Worm (Caenorhabditis elegans) whole organism, L4 larva: ENCODE results near the gene emb-30.

ENCODE experiments used
- D1046.2 ChIP-seq: fragments of 200-800 bp; sonication (Bioruptor generic); IDR thresholded peaks from 2 replicates; pipeline ENCODE4 v1.3.6; 2022; ENCODE audit warnings: missing genetic modification characterization, missing compliant biosample characterization
- Y48G9A.11 ChIP-seq: fragments of 200-800 bp; sonication (Bioruptor generic); IDR thresholded peaks from 2 replicates; pipeline ENCODE4 v1.3.6; 2022; ENCODE audit warnings: missing genetic modification reagents, missing genetic modification characterization, missing compliant biosample characterization
- ZK337.2 ChIP-seq: fragments of 200-800 bp; sonication (Bioruptor generic); IDR thresholded peaks from 2 replicates; pipeline ENCODE4 v1.3.6; 2022; ENCODE audit warnings: missing genetic modification reagents, missing genetic modification characterization, missing compliant biosample characterization
- ZK546.5 ChIP-seq, 2 experiments: sonication (generic microtip); optimal IDR thresholded peaks; 2 replicates each; lab custom pipeline; 2017; ENCODE audit warnings: missing biosample characterization in 2 of 2, missing genetic modification characterization in 2 of 2
- aly-2 ChIP-seq: sonication (generic microtip); optimal IDR thresholded peaks from 2 replicates; lab custom pipeline; 2018; ENCODE audit warnings: missing biosample characterization, missing genetic modification characterization
- ceh-32 ChIP-seq: sonication (generic microtip); optimal IDR thresholded peaks from 2 replicates; lab custom pipeline; 2016; ENCODE audit warnings: mild to moderate bottlenecking, missing genetic modification characterization, missing compliant biosample characterization; ENCODE audit not compliant: poor library complexity
- ceh-82 ChIP-seq: sonication (generic microtip); optimal IDR thresholded peaks from 2 replicates; lab custom pipeline; 2017; ENCODE audit warnings: missing biosample characterization, missing genetic modification characterization
- ces-1 ChIP-seq: fragments of 150-350 bp; sonication (generic microtip); optimal IDR thresholded peaks from 4 replicates; lab custom pipeline; 2014; ENCODE audit warnings: missing biosample characterization, missing genetic modification reagents, missing genetic modification characterization
- cey-2 ChIP-seq: sonication (generic microtip); optimal IDR thresholded peaks from 3 replicates; lab custom pipeline; 2017; ENCODE audit warnings: missing genetic modification characterization, mild to moderate bottlenecking, missing compliant biosample characterization, antibody characterized with exemption, borderline replicate concordance; ENCODE audit not compliant: insufficient read depth
- ctbp-1 ChIP-seq: fragments of 200-800 bp; sonication (Bioruptor generic); IDR thresholded peaks from 2 replicates; pipeline ENCODE4 v1.3.6; 2022; ENCODE audit warnings: missing genetic modification reagents, missing genetic modification characterization, missing compliant biosample characterization
- daf-12 ChIP-seq: fragments of 150-350 bp; optimal IDR thresholded peaks from 2 replicates; lab custom pipeline; 2014; ENCODE audit warnings: missing biosample characterization, missing genetic modification reagents, missing genetic modification characterization
- daf-16 ChIP-seq, 3 experiments: sonication (generic microtip); optimal IDR thresholded peaks; 2 replicates each; lab custom pipeline; 2016 to 2017; ENCODE audit warnings: missing genetic modification characterization in 3 of 3, missing genetic modification reagents in 3 of 3, mild to moderate bottlenecking in 2 of 3, missing compliant biosample characterization in 2 of 3, missing biosample characterization in 1 of 3, moderate library complexity in 1 of 3
- daf-19 ChIP-seq: fragments of 200-800 bp; sonication (Bioruptor generic); conservative IDR thresholded peaks from 2 replicates; pipeline ENCODE4 v1.3.6; 2022; ENCODE audit warnings: missing genetic modification characterization, missing compliant biosample characterization
- daf-8 ChIP-seq: fragments of 200-800 bp; sonication (Bioruptor generic); IDR thresholded peaks from 2 replicates; pipeline ENCODE4 v1.3.6; 2022; ENCODE audit warnings: missing genetic modification characterization, missing compliant biosample characterization
- dmd-8 ChIP-seq: fragments of 200-800 bp; sonication (Bioruptor generic); IDR thresholded peaks from 2 replicates; pipeline ENCODE4 v1.3.6; 2022; ENCODE audit warnings: missing genetic modification characterization, missing compliant biosample characterization
- dmd-9 ChIP-seq: fragments of 200-800 bp; sonication (Bioruptor generic); IDR thresholded peaks from 2 replicates; pipeline ENCODE4 v1.3.6; 2022; ENCODE audit warnings: missing genetic modification reagents, missing genetic modification characterization, missing compliant biosample characterization
- dpl-1 ChIP-seq: fragments of 150-350 bp; optimal IDR thresholded peaks from 2 replicates; lab custom pipeline; 2014; ENCODE audit warnings: missing biosample characterization, missing genetic modification reagents, missing genetic modification characterization
- dve-1 ChIP-seq: sonication (generic microtip); optimal IDR thresholded peaks from 2 replicates; lab custom pipeline; 2017; ENCODE audit warnings: antibody characterized with exemption, mild to moderate bottlenecking, missing genetic modification characterization, missing compliant biosample characterization; ENCODE audit not compliant: insufficient read depth
- egl-27 ChIP-seq: sonication (generic microtip); optimal IDR thresholded peaks from 3 replicates; lab custom pipeline; 2017; ENCODE audit warnings: missing biosample characterization, missing genetic modification reagents, missing genetic modification characterization
- hlh-11 ChIP-seq: fragments of 200-800 bp; sonication (Bioruptor generic); optimal IDR thresholded peaks from 2 replicates; lab custom pipeline; 2018; ENCODE audit warnings: mild to moderate bottlenecking, missing genetic modification characterization, missing compliant biosample characterization
- hlh-30 ChIP-seq: sonication (generic microtip); optimal IDR thresholded peaks from 2 replicates; lab custom pipeline; 2017; ENCODE audit warnings: antibody characterized with exemption, mild to moderate bottlenecking, missing genetic modification characterization, missing compliant biosample characterization; ENCODE audit not compliant: insufficient read depth
- jun-1 ChIP-seq: fragments of 150-350 bp; optimal IDR thresholded peaks from 2 replicates; lab custom pipeline; 2014; ENCODE audit warnings: missing biosample characterization, missing genetic modification reagents, missing genetic modification characterization
- lin-1 ChIP-seq: fragments of 200-800 bp; sonication (Bioruptor generic); IDR thresholded peaks from 2 replicates; pipeline ENCODE4 v1.3.6; 2022; ENCODE audit warnings: missing genetic modification reagents, missing genetic modification characterization, missing compliant biosample characterization
- lir-3 ChIP-seq: sonication (generic microtip); optimal IDR thresholded peaks from 2 replicates; lab custom pipeline; 2016; ENCODE audit warnings: mild to moderate bottlenecking, missing genetic modification characterization, missing compliant biosample characterization
- mdl-1 ChIP-seq, 2 experiments: fragments of 150-350 bp in 1 of 2; sonication (generic microtip) in 1 of 2; optimal IDR thresholded peaks; 2 replicates each; lab custom pipeline; 2014 to 2017; ENCODE audit warnings: missing biosample characterization in 2 of 2, missing genetic modification characterization in 2 of 2
- mdt-29 ChIP-seq: fragments of 200-800 bp; sonication (Bioruptor generic); IDR thresholded peaks from 2 replicates; pipeline ENCODE4 v1.3.6; 2022; ENCODE audit warnings: missing genetic modification reagents, missing genetic modification characterization, missing compliant biosample characterization
- mep-1 ChIP-seq: fragments of 150-350 bp; sonication (generic microtip); optimal IDR thresholded peaks from 3 replicates; lab custom pipeline; 2014; ENCODE audit warnings: missing biosample characterization, missing genetic modification characterization
- mes-2 ChIP-seq: sonication (generic microtip); optimal IDR thresholded peaks from 2 replicates; lab custom pipeline; 2016; ENCODE audit warnings: missing genotype, mild to moderate bottlenecking, missing genetic modification characterization, missing compliant biosample characterization; ENCODE audit not compliant: poor library complexity, severe bottlenecking
- mxl-3 ChIP-seq: fragments of 200-800 bp; sonication (Bioruptor generic); optimal IDR thresholded peaks from 2 replicates; lab custom pipeline; 2018; ENCODE audit warnings: mild to moderate bottlenecking, missing genetic modification characterization, missing compliant biosample characterization
- nhr-102 ChIP-seq: sonication (generic microtip); optimal IDR thresholded peaks from 2 replicates; lab custom pipeline; 2016; ENCODE audit warnings: mild to moderate bottlenecking, missing genetic modification characterization, moderate library complexity, missing compliant biosample characterization
- nhr-11 ChIP-seq: fragments of 150-350 bp; optimal IDR thresholded peaks from 2 replicates; lab custom pipeline; 2014; ENCODE audit warnings: missing biosample characterization, missing genetic modification characterization
- nhr-237 ChIP-seq: sonication (generic microtip); optimal IDR thresholded peaks from 2 replicates; lab custom pipeline; 2017; ENCODE audit warnings: missing biosample characterization, missing genetic modification characterization
- nhr-6 ChIP-seq: fragments of 150-350 bp; optimal IDR thresholded peaks from 2 replicates; lab custom pipeline; 2014; ENCODE audit warnings: missing biosample characterization, missing genetic modification characterization
- nhr-77 ChIP-seq: fragments of 150-350 bp; optimal IDR thresholded peaks from 2 replicates; lab custom pipeline; 2014; ENCODE audit warnings: missing biosample characterization, missing genetic modification characterization
- pha-4 ChIP-seq, 2 experiments: fragments of 150-350 bp in 1 of 2; fragments of 200-800 bp in 1 of 2; sonication (Bioruptor generic) in 1 of 2; IDR thresholded peaks in 1 of 2; optimal IDR thresholded peaks in 1 of 2; 2 replicates each; pipeline versions ENCODE4 v1.3.6 to Lab custom; 2014 to 2022; ENCODE audit warnings: missing genetic modification characterization in 2 of 2, missing genetic modification reagents in 2 of 2, missing biosample characterization in 1 of 2, missing compliant biosample characterization in 1 of 2
- php-3 ChIP-seq: fragments of 200-800 bp; sonication (Bioruptor generic); IDR thresholded peaks from 2 replicates; pipeline ENCODE4 v1.3.6; 2022; ENCODE audit warnings: missing genetic modification reagents, missing genetic modification characterization, missing compliant biosample characterization
- set-16 ChIP-seq: fragments of 200-800 bp; sonication (Bioruptor generic); IDR thresholded peaks from 2 replicates; pipeline ENCODE4 v1.3.6; 2022; ENCODE audit warnings: missing genetic modification reagents, missing genetic modification characterization, missing compliant biosample characterization
- skn-1 ChIP-seq: fragments of 150-350 bp; optimal IDR thresholded peaks from 2 replicates; lab custom pipeline; 2014; ENCODE audit warnings: missing biosample characterization, missing genetic modification characterization
- spr-1 ChIP-seq: sonication (generic microtip); optimal IDR thresholded peaks from 2 replicates; lab custom pipeline; 2016; ENCODE audit warnings: mild to moderate bottlenecking, missing genetic modification characterization, missing compliant biosample characterization
- spr-3 ChIP-seq: fragments of 200-800 bp; sonication (Bioruptor generic); optimal IDR thresholded peaks from 2 replicates; lab custom pipeline; 2018; ENCODE audit warnings: mild to moderate bottlenecking, missing genetic modification characterization, missing compliant biosample characterization
- vab-7 ChIP-seq: fragments of 200-800 bp; sonication (Bioruptor generic); IDR thresholded peaks from 2 replicates; pipeline ENCODE4 v1.3.6; 2022; ENCODE audit warnings: missing genetic modification reagents, missing genetic modification characterization, missing compliant biosample characterization
- zfp-2 ChIP-seq: sonication (generic microtip); optimal IDR thresholded peaks from 2 replicates; lab custom pipeline; 2016; ENCODE audit warnings: mild to moderate bottlenecking, missing genetic modification characterization, missing compliant biosample characterization
- zfp-3 ChIP-seq: fragments of 200-800 bp; sonication (Bioruptor generic); conservative IDR thresholded peaks from 2 replicates; pipeline ENCODE4 v1.3.6; 2022; ENCODE audit warnings: missing genetic modification reagents, missing genetic modification characterization, missing compliant biosample characterization
- ztf-7 ChIP-seq: fragments of 150-350 bp; optimal IDR thresholded peaks from 2 replicates; lab custom pipeline; 2014; ENCODE audit warnings: missing biosample characterization, missing genetic modification characterization

Gene emb-30

DNA sequence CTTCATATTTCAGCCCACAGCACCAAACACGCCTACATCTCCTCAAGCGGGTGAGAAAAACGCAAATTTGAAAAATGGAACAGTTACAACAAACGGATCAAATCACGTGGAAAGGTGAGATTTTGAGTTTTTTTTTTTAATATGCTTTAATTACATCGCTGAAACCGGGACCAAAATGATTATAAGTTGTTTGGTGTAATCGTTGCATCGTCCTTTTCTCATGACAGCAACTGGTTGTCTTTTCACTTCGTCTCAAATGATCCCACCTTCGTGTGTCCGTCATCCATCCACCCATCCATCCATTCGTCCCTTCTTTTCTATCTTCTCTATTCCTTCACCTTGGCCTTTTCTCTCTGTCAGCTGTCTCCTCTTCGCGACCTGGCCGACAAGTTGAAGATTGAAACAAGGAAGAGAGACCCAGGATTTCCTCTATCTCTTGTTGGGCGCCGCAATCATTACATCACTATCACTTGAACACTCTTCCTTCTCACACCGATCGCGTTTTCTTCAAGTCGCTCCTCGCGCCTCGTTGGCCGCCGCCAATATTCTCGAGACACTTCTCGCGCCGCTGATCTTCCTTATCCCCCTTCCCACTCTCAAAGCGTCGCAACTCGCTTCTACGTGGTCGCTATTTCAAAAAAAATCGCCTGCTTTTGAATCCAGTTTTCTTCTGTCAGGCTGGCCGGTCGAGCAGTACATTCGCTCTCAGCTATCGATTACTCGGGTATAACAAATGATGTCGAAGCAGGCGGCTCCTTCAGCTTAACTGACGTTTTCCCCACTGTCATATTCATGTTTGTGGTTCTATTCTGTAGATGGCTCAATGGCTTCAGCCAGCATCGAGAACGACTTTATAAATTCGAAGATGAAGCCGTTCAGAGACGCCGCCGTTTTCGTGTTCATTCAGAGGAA is 16.2 kb upstream of the emb-30 start (continued):
- TF ChIP-seq zfp-2 (tag; lab: Kevin White, UChicago), result no peak
- TF ChIP-seq hlh-11 (tag; lab: Kevin White, UChicago), result peak; percentile 87
- TF ChIP-seq ZK546.5 (tag; optimal IDR thresholded peaks at IDR 0.05; lab: Kevin White, UChicago), result no peak
- TF ChIP-seq nhr-237 (tag; lab: Kevin White, UChicago), result no peak
- TF ChIP-seq mes-2 (tag; lab: Kevin White, UChicago), result peak; percentile 19
- TF ChIP-seq spr-1 (tag; lab: Kevin White, UChicago), result no peak
- peak; percentile 74 for TF ChIP-seq mxl-3 (GFP tag; lab: Kevin White, UChicago)
- TF ChIP-seq egl-27 (tag; lab: Kevin White, UChicago), result no peak
- no peak for TF ChIP-seq D1046.2 (GFP tag; lab: Robert Waterston, UW)
- no peak for TF ChIP-seq lin-1 (GFP tag; lab: Robert Waterston, UW)
- TF ChIP-seq nhr-6 (tag; lab: Kevin White, UChicago), result no peak
- peak; percentile 57 for TF ChIP-seq nhr-11 (tag; lab: Kevin White, UChicago)
- TF ChIP-seq skn-1 (tag; lab: Kevin White, UChicago), result no peak
- peak in 1 of 2 experiments; percentile 39 for TF ChIP-seq mdl-1 (tag; optimal IDR thresholded peaks at IDR 0.05; lab: Kevin White, UChicago)
- peak; percentile 57 for TF ChIP-seq hlh-30
- no peak for TF ChIP-seq dpl-1
- TF ChIP-seq, all 104 proteins: peak for 17

- TF ChIP-seq vab-7 (peak; percentile 66), spr-1 (tag; lab: Kevin White, UChicago) (peak; percentile 77), ceh-82 (no peak), aly-2 (tag; lab: Kevin White, UChicago) (no peak), pha-4 (GFP tag; IDR thresholded peaks at IDR 0.05; lab: Robert Waterston, UW) (peak; percentile 82), pha-4 (tag; optimal IDR thresholded peaks at IDR 0.05; lab: Kevin White, UChicago) (peak; percentile 89), ces-1 (no peak), egl-27 (tag; lab: Kevin White, UChicago) (no peak), daf-12 (tag; lab: Kevin White, UChicago) (no peak), daf-8 (GFP tag; lab: Robert Waterston, UW) (no peak), spr-3 (GFP tag; lab: Kevin White, UChicago) (peak; percentile 64), nhr-102 (tag; lab: Kevin White, UChicago) (peak; percentile 89), ctbp-1 (peak; percentile 80), cey-2 (tag; lab: Kevin White, UChicago) (no peak), dve-1 (tag; lab: Kevin White, UChicago) (peak; percentile 99), daf-16 (GFP tag; optimal IDR thresholded peaks at IDR 0.05; lab: Kevin White, UChicago) (peak; percentile 50 to 74), daf-16 (tag; optimal IDR thresholded peaks at IDR 0.05; lab: Kevin White, UChicago) (peak; percentile 94), Y48G9A.11 (no peak), lir-3 (no peak), ZK337.2 (GFP tag; lab: Robert Waterston, UW) (no peak), ztf-7 (tag; lab: Kevin White, UChicago) (peak; percentile 68), php-3 (GFP tag; lab: Robert Waterston, UW) (peak; percentile 88), dmd-8 (GFP tag; lab: Robert Waterston, UW) (no peak), zfp-3 (peak; percentile 63; the same call in 1 of the 2 replicates), dmd-9 (GFP tag; lab: Robert Waterston, UW) (no peak), ZK546.5 (tag; optimal IDR thresholded peaks at IDR 0.05; lab: Kevin White, UChicago) (peak; percentile 21 to 95), mxl-3 (GFP tag; lab: Kevin White, UChicago) (peak; percentile 70), jun-1 (tag; lab: Kevin White, UChicago) (no peak), daf-19 (GFP tag; lab: Robert Waterston, UW) (no peak), ceh-32 (tag; lab: Kevin White, UChicago) (no peak), nhr-77 (tag; lab: Kevin White, UChicago) (peak; percentile 93), mep-1 (tag; lab: Kevin White, UChicago) (peak; percentile 89), mdt-29 (GFP tag; lab: Robert Waterston, UW) (peak; percentile 69; the same call in 1 of the 2 replicates), nhr-237 (tag; lab: Kevin White, UChicago) (no peak), set-16 (GFP tag; lab: Robert Waterston, UW) (peak; percentile 61)
Observed at ce11 chrIII:9455980-9456658, 14.9 kb upstream of the emb-30 start, which contains the start of the genes rheb-1 and spk-1. Gene rheb-1, minus strand, starts transcription at chrIII:9456030. Gene spk-1, plus strand, starts transcription at chrIII:9456608.
